Fruit fly (Drosophila melanogaster) whole organism, embryonic: ENCODE results near the gene CG31381.

Experiments
- Bgb ChIP-seq: fragments of 200-800 bp; sonication (Bioruptor generic); IDR thresholded peaks from 2 replicates; pipeline ENCODE4 v1.3.6; 2022; ENCODE audit warnings: missing biosample characterization, missing genetic modification characterization; ENCODE audit not compliant: partially characterized antibody
- C15 ChIP-seq: fragments of 200-800 bp; sonication (Bioruptor generic); IDR thresholded peaks from 3 replicates; pipeline ENCODE4 v1.3.6; 2022; ENCODE audit warnings: missing biosample characterization, missing genetic modification characterization
- CG10267 ChIP-seq: fragments of 200-800 bp; sonication (Bioruptor generic); optimal IDR thresholded peaks from 2 replicates; lab custom pipeline; 2018; ENCODE audit warnings: missing biosample characterization, mild to moderate bottlenecking, missing genetic modification characterization, moderate library complexity
- CG10462 ChIP-seq: fragments of 200-800 bp; sonication (Bioruptor generic); optimal IDR thresholded peaks from 2 replicates; lab custom pipeline; 2016; ENCODE audit warnings: missing biosample characterization, missing genetic modification characterization
- CG11696 ChIP-seq: fragments of 200-800 bp; sonication (Bioruptor generic); IDR thresholded peaks from 2 replicates; pipeline ENCODE4 v1.3.6; 2022; ENCODE audit warnings: missing biosample characterization, missing genetic modification characterization
- CG12219 ChIP-seq: fragments of 200-800 bp; sonication (Bioruptor generic); optimal IDR thresholded peaks from 3 replicates; lab custom pipeline; 2018; ENCODE audit warnings: missing biosample characterization, mild to moderate bottlenecking, missing genetic modification characterization
- CG16779 ChIP-seq: fragments of 200-800 bp; sonication (Bioruptor generic); IDR thresholded peaks from 2 replicates; pipeline ENCODE4 v1.3.6; 2022; ENCODE audit warnings: missing biosample characterization, missing genetic modification characterization
- CG17359 ChIP-seq: fragments of 200-800 bp; sonication (Bioruptor generic); optimal IDR thresholded peaks from 3 replicates; lab custom pipeline; 2018; ENCODE audit warnings: missing biosample characterization, mild to moderate bottlenecking, missing genetic modification characterization, moderate library complexity
- CG31441 ChIP-seq: fragments of 200-800 bp; sonication (Bioruptor generic); IDR thresholded peaks from 2 replicates; pipeline ENCODE4 v1.3.6; 2022; ENCODE audit warnings: missing biosample characterization, missing genetic modification characterization
- CG4282 ChIP-seq: fragments of 200-800 bp; sonication (Bioruptor generic); optimal IDR thresholded peaks from 2 replicates; lab custom pipeline; 2016; ENCODE audit warnings: missing biosample characterization, missing genetic modification characterization
- CG4617 ChIP-seq: fragments of 200-800 bp; sonication (Bioruptor generic); optimal IDR thresholded peaks from 3 replicates; lab custom pipeline; 2016; ENCODE audit warnings: missing biosample characterization, missing genetic modification characterization, borderline replicate concordance
- CG6813 ChIP-seq: fragments of 200-800 bp; sonication (Bioruptor generic); optimal IDR thresholded peaks from 2 replicates; lab custom pipeline; 2017; ENCODE audit warnings: missing biosample characterization, missing genetic modification characterization, mild to moderate bottlenecking, moderate library complexity, missing genetic modification reagents
- CG7357 ChIP-seq: fragments of 200-800 bp; sonication (Bioruptor generic); IDR thresholded peaks from 3 replicates; pipeline ENCODE4 v1.3.6; 2022; ENCODE audit warnings: missing biosample characterization, missing genetic modification characterization
- CG8944 ChIP-seq: fragments of 200-800 bp; sonication (Bioruptor generic); optimal IDR thresholded peaks from 3 replicates; lab custom pipeline; 2016; ENCODE audit warnings: missing biosample characterization, missing genetic modification characterization
- CkIIα-i1 ChIP-seq: fragments of 200-800 bp; sonication (Bioruptor generic); IDR thresholded peaks from 2 replicates; pipeline ENCODE4 v1.3.6; 2022; ENCODE audit warnings: missing biosample characterization, missing genetic modification characterization
- Dad ChIP-seq: fragments of 200-800 bp; sonication (Bioruptor generic); optimal IDR thresholded peaks from 3 replicates; lab custom pipeline; 2016; ENCODE audit warnings: missing biosample characterization, missing genetic modification characterization
- Dfd ChIP-seq, 2 experiments: fragments of >200 bp; optimal IDR thresholded peaks; 2 replicates each; lab custom pipeline; 2017; ENCODE audit warnings: missing biosample characterization in 2 of 2, missing genetic modification characterization in 2 of 2
- HHEX ChIP-seq: fragments of 200-800 bp; sonication (Bioruptor generic); optimal IDR thresholded peaks from 3 replicates; lab custom pipeline; 2017; ENCODE audit warnings: missing biosample characterization, mild to moderate bottlenecking, missing genetic modification characterization, missing genetic modification reagents
- HmgD ChIP-seq: fragments of 200-800 bp; sonication (Bioruptor generic); optimal IDR thresholded peaks from 3 replicates; lab custom pipeline; 2016; ENCODE audit warnings: missing biosample characterization, missing genetic modification characterization
- Hmx ChIP-seq: fragments of 200-800 bp; sonication (Bioruptor generic); optimal IDR thresholded peaks from 2 replicates; lab custom pipeline; 2016; ENCODE audit warnings: missing biosample characterization, missing genetic modification characterization
- NK7.1 ChIP-seq: fragments of 200-800 bp; sonication (Bioruptor generic); optimal IDR thresholded peaks from 3 replicates; lab custom pipeline; 2016; ENCODE audit warnings: missing biosample characterization, missing genetic modification characterization
- Oli ChIP-seq: fragments of 200-800 bp; sonication (Bioruptor generic); optimal IDR thresholded peaks from 2 replicates; lab custom pipeline; 2018; ENCODE audit warnings: missing biosample characterization, mild to moderate bottlenecking, missing genetic modification characterization, moderate library complexity
- Taf1 ChIP-seq: fragments of 200-800 bp; sonication (Bioruptor generic); IDR thresholded peaks from 2 replicates; pipeline ENCODE4 v1.3.6; 2022; ENCODE audit warnings: missing biosample characterization, missing genetic modification characterization
- bcd ChIP-seq: fragments of 200-800 bp; sonication (Bioruptor generic); optimal IDR thresholded peaks from 2 replicates; lab custom pipeline; 2017; ENCODE audit warnings: missing biosample characterization, mild to moderate bottlenecking, missing genetic modification characterization
- bsh ChIP-seq, 2 experiments: fragments of 200-800 bp; sonication (Bioruptor generic); optimal IDR thresholded peaks; 2 replicates each; lab custom pipeline; 2017 to 2018; ENCODE audit warnings: mild to moderate bottlenecking in 2 of 2, missing biosample characterization in 2 of 2, missing genetic modification characterization in 2 of 2, moderate library complexity in 1 of 2
- cas ChIP-seq: fragments of 200-800 bp; sonication (Bioruptor generic); IDR thresholded peaks from 2 replicates; pipeline ENCODE4 v1.3.6; 2022; ENCODE audit warnings: missing biosample characterization, missing genetic modification characterization
- caup ChIP-seq: fragments of 200-800 bp; sonication (Bioruptor generic); optimal IDR thresholded peaks from 3 replicates; lab custom pipeline; 2017; ENCODE audit warnings: missing biosample characterization, mild to moderate bottlenecking, missing genetic modification characterization, moderate library complexity; ENCODE audit not compliant: severe bottlenecking
- cg ChIP-seq: fragments of 200-800 bp; sonication (Bioruptor generic); optimal IDR thresholded peaks from 3 replicates; lab custom pipeline; 2019; ENCODE audit warnings: missing biosample characterization, mild to moderate bottlenecking, missing genetic modification characterization, moderate library complexity
- da ChIP-seq: fragments of 200-800 bp; sonication (Bioruptor generic); optimal IDR thresholded peaks from 2 replicates; lab custom pipeline; 2016; ENCODE audit warnings: missing biosample characterization, missing genetic modification characterization
- dan ChIP-seq: fragments of 200-800 bp; sonication (Bioruptor generic); IDR thresholded peaks from 2 replicates; pipeline ENCODE4 v1.3.6; 2022; ENCODE audit warnings: missing biosample characterization, missing genetic modification characterization
- dysf ChIP-seq: fragments of 200-800 bp; sonication (Bioruptor generic); IDR thresholded peaks from 3 replicates; pipeline ENCODE4 v1.3.6; 2022; ENCODE audit warnings: missing biosample characterization, missing genetic modification characterization
- fu2 ChIP-seq: fragments of 200-800 bp; sonication (Bioruptor generic); optimal IDR thresholded peaks from 2 replicates; lab custom pipeline; 2016; ENCODE audit warnings: missing biosample characterization, missing genetic modification characterization
- gfzf ChIP-seq: fragments of 200-800 bp; sonication (Bioruptor generic); optimal IDR thresholded peaks from 2 replicates; lab custom pipeline; 2016; ENCODE audit warnings: missing biosample characterization, mild to moderate bottlenecking, missing genetic modification characterization, moderate library complexity
- jigr1 ChIP-seq: fragments of 200-800 bp; sonication (Bioruptor generic); IDR thresholded peaks from 3 replicates; pipeline ENCODE4 v1.3.6; 2022; ENCODE audit warnings: missing biosample characterization, missing genetic modification characterization
- jing ChIP-seq: fragments of 200-800 bp; sonication (Bioruptor generic); optimal IDR thresholded peaks from 2 replicates; lab custom pipeline; 2018; ENCODE audit warnings: missing biosample characterization, mild to moderate bottlenecking, missing genetic modification characterization
- lilli ChIP-seq: fragments of 200-800 bp; sonication (Bioruptor generic); optimal IDR thresholded peaks from 3 replicates; lab custom pipeline; 2016; ENCODE audit warnings: missing biosample characterization, missing genetic modification characterization
- lmd ChIP-seq: fragments of 200-800 bp; sonication (Bioruptor generic); IDR thresholded peaks from 2 replicates; pipeline ENCODE4 v1.3.6; 2022; ENCODE audit warnings: missing biosample characterization, missing genetic modification characterization
- luna ChIP-seq: fragments of 200-800 bp; sonication (Bioruptor generic); optimal IDR thresholded peaks from 2 replicates; lab custom pipeline; 2016; ENCODE audit warnings: missing biosample characterization, missing genetic modification characterization
- nerfin-1 ChIP-seq: fragments of 200-800 bp; sonication (Bioruptor generic); optimal IDR thresholded peaks from 3 replicates; lab custom pipeline; 2019; ENCODE audit warnings: missing biosample characterization, mild to moderate bottlenecking, missing genetic modification characterization, moderate library complexity
- nom ChIP-seq: fragments of 200-800 bp; sonication (Bioruptor generic); optimal IDR thresholded peaks from 2 replicates; lab custom pipeline; 2017; ENCODE audit warnings: missing biosample characterization, missing genetic modification characterization, mild to moderate bottlenecking, moderate library complexity, missing genetic modification reagents
- pfk ChIP-seq: fragments of 200-800 bp; sonication (Bioruptor generic); optimal IDR thresholded peaks from 2 replicates; lab custom pipeline; 2018; ENCODE audit warnings: missing biosample characterization, mild to moderate bottlenecking, missing genetic modification characterization, moderate library complexity
- pnt ChIP-seq: fragments of 200-800 bp; sonication (Bioruptor generic); optimal IDR thresholded peaks from 3 replicates; lab custom pipeline; 2016; ENCODE audit warnings: missing biosample characterization, missing genetic modification characterization
- prd ChIP-seq, 3 experiments: fragments of >200 bp in 2 of 3; fragments of 200-800 bp in 1 of 3; sonication (Bioruptor generic) in 1 of 3; optimal IDR thresholded peaks in 2 of 3; IDR thresholded peaks in 1 of 3; 2 replicates in 2 of 3; 3 replicates in 1 of 3; pipeline versions ENCODE4 v1.3.6 to Lab custom; 2017 to 2022; ENCODE audit warnings: missing biosample characterization in 1 of 3, missing genetic modification characterization in 1 of 3
- ro ChIP-seq: fragments of 200-800 bp; sonication (Bioruptor generic); IDR thresholded peaks from 2 replicates; pipeline ENCODE4 v1.3.6; 2022; ENCODE audit warnings: missing biosample characterization, missing genetic modification characterization
- salm ChIP-seq: fragments of 200-800 bp; sonication (Bioruptor generic); optimal IDR thresholded peaks from 2 replicates; lab custom pipeline; 2018; ENCODE audit warnings: missing biosample characterization, mild to moderate bottlenecking, missing genetic modification characterization
- slbo ChIP-seq: fragments of 200-800 bp; sonication (Bioruptor generic); IDR thresholded peaks from 2 replicates; pipeline ENCODE4 v1.3.6; 2022; ENCODE audit warnings: missing biosample characterization, missing genetic modification characterization
- ttk ChIP-seq: fragments of 200-800 bp; sonication (Bioruptor generic); IDR thresholded peaks from 2 replicates; pipeline ENCODE4 v2.1.2; 2022; ENCODE audit warnings: missing biosample characterization, missing genetic modification characterization
- unc-4 ChIP-seq: fragments of 200-800 bp; sonication (Bioruptor generic); IDR thresholded peaks from 2 replicates; pipeline ENCODE4 v1.3.6; 2022; ENCODE audit warnings: missing biosample characterization, missing genetic modification characterization; ENCODE audit not compliant: partially characterized antibody

CG31381 gene

dm6 chr3R:24875939-24876842 is 654 bp upstream of the CG31381 start, which contains the start of gene CG3744 (continued):
- TF ChIP-seq CG4282 (GFP tag; lab: Kevin White, UChicago) = no peak
- TF ChIP-seq Dfd (GFP tag; optimal IDR thresholded peaks at IDR 0.05; lab: Kevin White, UChicago) = peak in 1 of 2 experiments; percentile 71
- peak; percentile 67 for TF ChIP-seq CG12219 (GFP tag; lab: Kevin White, UChicago)
- TF ChIP-seq lmd (GFP tag; lab: Robert Waterston, UW) = peak; percentile 93
- peak; percentile 18 for TF ChIP-seq HmgD
- TF ChIP-seq CG7357 (GFP tag; lab: Robert Waterston, UW) = peak; percentile 79
- TF ChIP-seq cas (GFP tag; lab: Robert Waterston, UW) = peak; percentile 91
- peak; percentile 90 for TF ChIP-seq CG17359 (tag; lab: Kevin White, UChicago)
- peak; percentile 80 for TF ChIP-seq nerfin-1 (tag; lab: Kevin White, UChicago)
- TF ChIP-seq CG8944 = peak; percentile 69
- peak; percentile 99 for TF ChIP-seq slbo (GFP tag; lab: Robert Waterston, UW)
- TF ChIP-seq bcd (GFP tag; lab: Kevin White, UChicago) = peak; percentile 91
- peak; percentile 34; the same call in 1 of the 2 replicates for TF ChIP-seq dan
- TF ChIP-seq jigr1 (GFP tag; lab: Robert Waterston, UW) = peak; percentile 81; the same call in 2 of the 3 replicates
- TF ChIP-seq pfk (GFP tag; lab: Kevin White, UChicago) = peak; percentile 56
- TF ChIP-seq jing (GFP tag; lab: Kevin White, UChicago) = peak; percentile 62
- peak; percentile 95 for TF ChIP-seq Bgb
- TF ChIP-seq CG4617 (GFP tag; lab: Kevin White, UChicago) = peak; percentile 78
- TF ChIP-seq prd (optimal IDR thresholded peaks at IDR 0.05; lab: Kevin White, UChicago) = no peak
- peak; percentile 96 for TF ChIP-seq prd (GFP tag; IDR thresholded peaks at IDR 0.05; lab: Robert Waterston, UW)
- TF ChIP-seq CG10267 (tag; lab: Kevin White, UChicago) = peak; percentile 85
- peak; percentile 7 to 86 for TF ChIP-seq bsh (GFP tag; optimal IDR thresholded peaks at IDR 0.05; lab: Kevin White, UChicago)
- peak; percentile 84 for TF ChIP-seq Oli (tag; lab: Kevin White, UChicago)
- peak; percentile 88 for TF ChIP-seq C15 (GFP tag; lab: Robert Waterston, UW)
- TF ChIP-seq CG10462 = peak; percentile 79
- TF ChIP-seq NK7.1 (GFP tag; lab: Kevin White, UChicago) = peak; percentile 24
- peak; percentile 79 for TF ChIP-seq CG6813 (GFP tag; lab: Kevin White, UChicago)
- peak; percentile 63 for TF ChIP-seq Dad
- TF ChIP-seq nom (GFP tag; lab: Kevin White, UChicago) = no peak
- peak; percentile 82 for TF ChIP-seq pnt (GFP tag; lab: Kevin White, UChicago)
- peak; percentile 89 for TF ChIP-seq CG31441 (GFP tag; lab: Robert Waterston, UW)
- TF ChIP-seq CkIIα-i1 (GFP tag; lab: Robert Waterston, UW) = 0 out of 2 replicates have a peak, but pooled peaks have one; percentile 52
- peak; percentile 94 for TF ChIP-seq dysf (GFP tag; lab: Robert Waterston, UW)
- TF ChIP-seq gfzf (GFP tag; lab: Kevin White, UChicago) = peak; percentile 79
- peak; percentile 89 for TF ChIP-seq ttk
- peak; percentile 81 for TF ChIP-seq CG11696 (GFP tag; lab: Robert Waterston, UW)
- no peak for TF ChIP-seq da (GFP tag; lab: Kevin White, UChicago)
- TF ChIP-seq ro = peak; percentile 90
- TF ChIP-seq salm (tag; lab: Kevin White, UChicago) = peak; percentile 76
- peak; percentile 93 for TF ChIP-seq unc-4 (GFP tag; lab: Robert Waterston, UW)
- peak; percentile 78 for TF ChIP-seq fu2
- TF ChIP-seq lilli (GFP tag; lab: Kevin White, UChicago) = peak; percentile 88
- peak; percentile 37 for TF ChIP-seq luna (GFP tag; lab: Kevin White, UChicago)
- peak; percentile 96 for TF ChIP-seq cg (GFP tag; lab: Kevin White, UChicago)
- no peak for TF ChIP-seq Hmx
- peak; percentile 83 for TF ChIP-seq CG16779
- TF ChIP-seq caup (GFP tag; lab: Kevin White, UChicago) = peak; percentile 93
- TF ChIP-seq Taf1 (GFP tag; lab: Robert Waterston, UW) = peak; percentile 87
- peak; percentile 88 for TF ChIP-seq HHEX
